Worm (Caenorhabditis elegans): Measurements from ENCODE around the gene nhr-32.

The nhr-32 gene

DNA sequence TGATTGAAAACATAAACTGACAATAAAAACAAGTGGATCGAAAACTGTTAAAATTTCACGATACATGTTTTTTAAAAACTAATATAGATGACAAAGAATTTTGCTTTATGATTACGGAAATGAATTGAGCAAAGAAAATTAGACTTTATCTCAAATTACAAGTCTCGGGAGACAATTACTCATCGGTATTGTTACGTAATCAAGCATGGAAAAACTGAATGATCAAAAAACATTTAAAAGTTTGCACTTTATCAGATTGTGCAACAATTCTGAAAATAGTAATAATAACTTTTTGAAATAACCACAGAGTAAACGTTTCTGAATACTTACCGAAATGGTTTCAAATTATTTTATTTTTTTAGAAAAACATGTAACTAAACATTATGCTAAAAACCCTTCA is 54.0 kb downstream of the nhr-32 start, which contains the start of gene srd-43:
TSS of gene srd-43 (minus strand) at position 66 of the 400 bp plus-strand sequence.
- TF ChIP-seq nhr-10 (tag; optimal IDR thresholded peaks at IDR 0.05): no peak
- no peak for TF ChIP-seq sem-4 (tag; optimal IDR thresholded peaks at IDR 0.05)
- TF ChIP-seq nhr-12 (tag; optimal IDR thresholded peaks at IDR 0.05): no peak
- TF ChIP-seq egl-27 (tag; optimal IDR thresholded peaks at IDR 0.05): no peak
- no peak for TF ChIP-seq mbf-1 (tag; optimal IDR thresholded peaks at IDR 0.05)
- no peak for TF ChIP-seq blmp-1 (tag; optimal IDR thresholded peaks at IDR 0.05; ENCODE audit: insufficient read depth)
- no peak for TF ChIP-seq aly-2 (tag; optimal IDR thresholded peaks at IDR 0.05)
